Worm (Caenorhabditis elegans): ENCODE measurements around the gene srp-1.

srp-1 gene

ce11 chrV:723895-724352 is 29.2 kb upstream of the srp-1 start, which contains the start of gene fbxb-72 (continued):
- no peak for TF ChIP-seq let-607 (tag; optimal IDR thresholded peaks at IDR 0.05)
- TF ChIP-seq ceh-27 (GFP tag; optimal IDR thresholded peaks at IDR 0.05) = peak; percentile 22
- no peak for TF ChIP-seq lsy-27 (tag; optimal IDR thresholded peaks at IDR 0.05; ENCODE audit: borderline replicate concordance, insufficient read depth)
- TF ChIP-seq let-526 (GFP tag; IDR thresholded peaks at IDR 0.05) = 0 out of 2 replicates have a peak, but pooled peaks have one; percentile 11
- peak; percentile 77 for TF ChIP-seq B0336.3 (GFP tag; IDR thresholded peaks at IDR 0.05)
- peak; percentile 74 for TF ChIP-seq athp-1 (tag; optimal IDR thresholded peaks at IDR 0.05)
- TF ChIP-seq F52B5.7 (tag; optimal IDR thresholded peaks at IDR 0.05) = peak; percentile 84
- no peak for TF ChIP-seq D2030.7 (GFP tag; IDR thresholded peaks at IDR 0.05)
- no peak for TF ChIP-seq ceh-58 (GFP tag; IDR thresholded peaks at IDR 0.05)
- peak; percentile 73 for TF ChIP-seq cebp-1 (GFP tag; IDR thresholded peaks at IDR 0.05)
- TF ChIP-seq cebp-1 (tag; optimal IDR thresholded peaks at IDR 0.05) = peak; percentile 89
- no peak for TF ChIP-seq snpc-4 (GFP tag; optimal IDR thresholded peaks at IDR 0.05)
- peak in 3 of 4 experiments; percentile 1 to 41 (median 34) for TF ChIP-seq snpc-4 (tag; optimal IDR thresholded peaks at IDR 0.05)
- peak; percentile 41 for TF ChIP-seq F57A8.1 (GFP tag; optimal IDR thresholded peaks at IDR 0.05)
- no peak for TF ChIP-seq sptf-2 (GFP tag; optimal IDR thresholded peaks at IDR 0.05)
- TF ChIP-seq lin-40 (tag; optimal IDR thresholded peaks at IDR 0.05) = peak; percentile 75
- no peak for TF ChIP-seq bed-2 (GFP tag; IDR thresholded peaks at IDR 0.05)
- TF ChIP-seq nhr-179 (tag; optimal IDR thresholded peaks at IDR 0.05) = no peak
- TF ChIP-seq somi-1 (GFP tag; optimal IDR thresholded peaks at IDR 0.05) = peak; percentile 73
- TF ChIP-seq ccch-3 (GFP tag; optimal IDR thresholded peaks at IDR 0.05) = no peak
- peak; percentile 78 for TF ChIP-seq K11D2.4 (GFP tag; IDR thresholded peaks at IDR 0.05)
- peak; percentile 81; the same call in 1 of the 2 replicates for TF ChIP-seq Y95B8A.8 (GFP tag; IDR thresholded peaks at IDR 0.05)
- TF ChIP-seq lin-26 (GFP tag; IDR thresholded peaks at IDR 0.05) = peak; percentile 32; the same call in 1 of the 2 replicates
- TF ChIP-seq ztf-18 (tag; optimal IDR thresholded peaks at IDR 0.05) = no peak
- TF ChIP-seq snpc-1.1 (tag; optimal IDR thresholded peaks at IDR 0.05; ENCODE audit: insufficient read depth) = no peak
- 0 out of 2 replicates have a peak, but pooled peaks have one; percentile 59 for TF ChIP-seq nhr-120 (GFP tag; IDR thresholded peaks at IDR 0.05)
- no peak for TF ChIP-seq ets-4 (GFP tag; optimal IDR thresholded peaks at IDR 0.05)
- peak; percentile 66 for TF ChIP-seq atf-7 (tag; optimal IDR thresholded peaks at IDR 0.05)
- TF ChIP-seq nhr-90 (tag; optimal IDR thresholded peaks at IDR 0.05) = peak; percentile 11
- TF ChIP-seq die-1 (tag; optimal IDR thresholded peaks at IDR 0.05) = no peak
- TF ChIP-seq F23B12.7 (tag; optimal IDR thresholded peaks at IDR 0.05; ENCODE audit: insufficient read depth) = peak; percentile 88
- TF ChIP-seq Y56A3A.18 (GFP tag; IDR thresholded peaks at IDR 0.05) = peak; percentile 81; the same call in 1 of the 2 replicates
- TF ChIP-seq lin-35 (GFP tag; optimal IDR thresholded peaks at IDR 0.05) = peak in 1 of 3 experiments; percentile 77
- no peak for TF ChIP-seq dpl-1 (GFP tag; optimal IDR thresholded peaks at IDR 0.05)
- TF ChIP-seq nhr-27 (tag; optimal IDR thresholded peaks at IDR 0.05) = peak; percentile 5
- TF ChIP-seq tbp1 (GFP tag; optimal IDR thresholded peaks at IDR 0.05) = peak; percentile 51
- peak; percentile 90 for TF ChIP-seq repo-1 (tag; optimal IDR thresholded peaks at IDR 0.05)
- peak; percentile 65 for TF ChIP-seq ztf-22 (GFP tag; optimal IDR thresholded peaks at IDR 0.05)
- peak; percentile 38 for TF ChIP-seq gei-17 (GFP tag; optimal IDR thresholded peaks at IDR 0.05)
- no peak for TF ChIP-seq lag-1 (GFP tag; IDR thresholded peaks at IDR 0.05)
- TF ChIP-seq hmg-20 (GFP tag; IDR thresholded peaks at IDR 0.05) = 0 out of 2 replicates have a peak, but pooled peaks have one; percentile 3
- TF ChIP-seq ztf-25 (GFP tag; IDR thresholded peaks at IDR 0.05) = no peak
- TF ChIP-seq sea-2 (GFP tag; IDR thresholded peaks at IDR 0.05) = 0 out of 2 replicates have a peak, but pooled peaks have one; percentile 9
- no peak for TF ChIP-seq aptf-3 (GFP tag; IDR thresholded peaks at IDR 0.05)
- TF ChIP-seq Y53G8AR.9 (GFP tag; conservative IDR thresholded peaks at IDR 0.05) = peak; percentile 94
- no peak for TF ChIP-seq snpc-3.4 (tag; optimal IDR thresholded peaks at IDR 0.05)
- peak; percentile 38; the same call in 1 of the 2 replicates for TF ChIP-seq mcd-1 (GFP tag; IDR thresholded peaks at IDR 0.05)
